Worm (Caenorhabditis elegans) whole organism, late embryonic: Measurements from ENCODE around the gene Y46G5A.14.

Experiments used
- ama-1 ChIP-seq: fragments of 150-350 bp; optimal IDR thresholded peaks from 2 replicates; lab custom pipeline; 2014
- ceh-19 ChIP-seq: fragments of 200-800 bp; sonication (Bioruptor generic); optimal IDR thresholded peaks from 2 replicates; lab custom pipeline; 2018; ENCODE audit warnings: mild to moderate bottlenecking, missing genetic modification characterization, missing compliant biosample characterization
- ceh-22 ChIP-seq: sonication (generic microtip); optimal IDR thresholded peaks from 2 replicates; lab custom pipeline; 2017; ENCODE audit warnings: missing biosample characterization, missing genetic modification characterization
- ceh-30 ChIP-seq: fragments of 150-350 bp; optimal IDR thresholded peaks from 2 replicates; lab custom pipeline; 2014; ENCODE audit warnings: missing biosample characterization, missing genetic modification characterization
- ceh-48 ChIP-seq: sonication (generic microtip); optimal IDR thresholded peaks from 2 replicates; lab custom pipeline; 2016; ENCODE audit warnings: missing genetic modification characterization, inconsistent platforms, missing compliant biosample characterization
- fax-1 ChIP-seq: sonication (generic microtip); optimal IDR thresholded peaks from 2 replicates; lab custom pipeline; 2016; ENCODE audit warnings: missing genotype, missing genetic modification characterization, missing compliant biosample characterization
- hlh-6 ChIP-seq: sonication (generic microtip); optimal IDR thresholded peaks from 2 replicates; lab custom pipeline; 2016; ENCODE audit warnings: missing genotype, missing genetic modification characterization, missing compliant biosample characterization
- pros-1 ChIP-seq: fragments of 150-350 bp; optimal IDR thresholded peaks from 2 replicates; lab custom pipeline; 2014; ENCODE audit warnings: missing biosample characterization, missing genetic modification reagents, missing genetic modification characterization
- rnt-1 ChIP-seq: sonication (generic microtip); optimal IDR thresholded peaks from 2 replicates; lab custom pipeline; 2016; ENCODE audit warnings: missing genetic modification characterization, missing compliant biosample characterization
- sdc-2 ChIP-seq: sonication (generic microtip); optimal IDR thresholded peaks from 2 replicates; lab custom pipeline; 2016; ENCODE audit warnings: missing genotype, missing genetic modification characterization, missing compliant biosample characterization

- TF ChIP-seq ama-1 (lab: Kevin White, UChicago) (no peak), fax-1 (tag; lab: Kevin White, UChicago) (no peak), ceh-19 (GFP tag; lab: Kevin White, UChicago) (no peak), ceh-30 (tag; lab: Kevin White, UChicago) (no peak), hlh-6 (tag; lab: Kevin White, UChicago) (no peak), sdc-2 (tag; lab: Kevin White, UChicago) (no peak), ceh-48 (no peak), ceh-22 (no peak), pros-1 (no peak), rnt-1 (tag; lab: Kevin White, UChicago) (no peak)
Measured at ce11 chrII:12810709-12811108, 36.2 kb downstream of the Y46G5A.14 start, which contains the start of gene Y46G5A.20.
